Fruit fly (Drosophila melanogaster) whole organism, embryonic: Measurements from ENCODE around the gene CG9799.
A peak's percentile ranks its signal among the peaks of the same experiment; 100 is the strongest.

Source experiments
- Antp ChIP-seq: fragments of 200-800 bp; sonication (Bioruptor generic); optimal IDR thresholded peaks from 3 replicates; lab custom pipeline; 2016; ENCODE audit warnings: missing biosample characterization, missing genetic modification characterization
- Atf-2 ChIP-seq: fragments of 200-800 bp; sonication (Bioruptor generic); optimal IDR thresholded peaks from 2 replicates; lab custom pipeline; 2016; ENCODE audit warnings: missing biosample characterization, missing genetic modification characterization
- Atf3 ChIP-seq: fragments of 200-800 bp; sonication (Bioruptor generic); optimal IDR thresholded peaks from 3 replicates; lab custom pipeline; 2016; ENCODE audit warnings: missing biosample characterization, missing genetic modification characterization
- CG10209 ChIP-seq: fragments of 200-800 bp; sonication (Bioruptor generic); optimal IDR thresholded peaks from 3 replicates; lab custom pipeline; 2017; ENCODE audit warnings: missing biosample characterization, mild to moderate bottlenecking, missing genetic modification characterization, missing genetic modification reagents
- CG11696 ChIP-seq: fragments of 200-800 bp; sonication (Bioruptor generic); IDR thresholded peaks from 2 replicates; pipeline ENCODE4 v1.3.6; 2022; ENCODE audit warnings: missing biosample characterization, missing genetic modification characterization
- CG14667 ChIP-seq: fragments of 200-800 bp; sonication (Bioruptor generic); IDR thresholded peaks from 2 replicates; pipeline ENCODE4 v1.3.6; 2022; ENCODE audit warnings: missing biosample characterization, missing genetic modification characterization
- CG1529 ChIP-seq: fragments of 200-800 bp; sonication (Bioruptor generic); optimal IDR thresholded peaks from 3 replicates; lab custom pipeline; 2018; ENCODE audit warnings: missing biosample characterization, missing genetic modification characterization
- CG15514 ChIP-seq: fragments of 200-800 bp; sonication (Bioruptor generic); optimal IDR thresholded peaks from 3 replicates; lab custom pipeline; 2017; ENCODE audit warnings: missing biosample characterization, missing genetic modification characterization, mild to moderate bottlenecking, moderate library complexity, missing genetic modification reagents
- CG15696 ChIP-seq: fragments of 200-800 bp; sonication (Bioruptor generic); optimal IDR thresholded peaks from 2 replicates; lab custom pipeline; 2019; ENCODE audit warnings: missing biosample characterization, mild to moderate bottlenecking, missing genetic modification characterization, moderate library complexity
- CG1603 ChIP-seq: fragments of 200-800 bp; sonication (Bioruptor generic); optimal IDR thresholded peaks from 2 replicates; lab custom pipeline; 2019; ENCODE audit warnings: missing biosample characterization, mild to moderate bottlenecking, missing genetic modification characterization, moderate library complexity
- CG17328 ChIP-seq: fragments of 200-800 bp; sonication (Bioruptor generic); IDR thresholded peaks from 2 replicates; pipeline ENCODE4 v1.3.6; 2022; ENCODE audit warnings: missing biosample characterization, missing genetic modification characterization
- CG17359 ChIP-seq: fragments of 200-800 bp; sonication (Bioruptor generic); optimal IDR thresholded peaks from 3 replicates; lab custom pipeline; 2018; ENCODE audit warnings: missing biosample characterization, mild to moderate bottlenecking, missing genetic modification characterization, moderate library complexity
- CG2120 ChIP-seq: fragments of 200-800 bp; sonication (Bioruptor generic); optimal IDR thresholded peaks from 3 replicates; lab custom pipeline; 2016; ENCODE audit warnings: missing biosample characterization, missing genetic modification characterization
- CG2712 ChIP-seq: fragments of 200-800 bp; optimal IDR thresholded peaks from 3 replicates; lab custom pipeline; 2019; ENCODE audit warnings: missing biosample characterization, mild to moderate bottlenecking, missing genetic modification characterization, moderate library complexity
- CG3065 ChIP-seq: fragments of 200-800 bp; sonication (Bioruptor generic); optimal IDR thresholded peaks from 2 replicates; lab custom pipeline; 2016; ENCODE audit warnings: missing biosample characterization, missing genetic modification characterization
- CG32772 ChIP-seq: fragments of 200-800 bp; sonication (Bioruptor generic); IDR thresholded peaks from 2 replicates; pipeline ENCODE4 v1.3.6; 2022; ENCODE audit warnings: missing biosample characterization, missing genetic modification characterization
- CG33213 ChIP-seq: fragments of 200-800 bp; sonication (Bioruptor generic); optimal IDR thresholded peaks from 3 replicates; lab custom pipeline; 2016; ENCODE audit warnings: missing biosample characterization, missing genetic modification characterization
- CG3726 ChIP-seq: fragments of 200-800 bp; sonication (Bioruptor generic); IDR thresholded peaks from 3 replicates; pipeline ENCODE4, ENCODE4 v1.3.6; 2022; ENCODE audit warnings: missing biosample characterization, missing genetic modification characterization
- CG5245 ChIP-seq: fragments of 200-800 bp; sonication (Bioruptor generic); optimal IDR thresholded peaks from 3 replicates; lab custom pipeline; 2016; ENCODE audit warnings: missing biosample characterization, missing genetic modification characterization
- CG8359 ChIP-seq: fragments of 200-800 bp; sonication (Bioruptor generic); optimal IDR thresholded peaks from 2 replicates; lab custom pipeline; 2017; ENCODE audit warnings: missing biosample characterization, mild to moderate bottlenecking, missing genetic modification characterization, borderline replicate concordance
- Dad ChIP-seq: fragments of 200-800 bp; sonication (Bioruptor generic); optimal IDR thresholded peaks from 3 replicates; lab custom pipeline; 2016; ENCODE audit warnings: missing biosample characterization, missing genetic modification characterization
- Fer2 ChIP-seq: fragments of 200-800 bp; sonication (Bioruptor generic); optimal IDR thresholded peaks from 2 replicates; lab custom pipeline; 2018; ENCODE audit warnings: missing biosample characterization, mild to moderate bottlenecking, missing genetic modification characterization, moderate library complexity
- Hsf ChIP-seq: fragments of 200-800 bp; sonication (Bioruptor generic); optimal IDR thresholded peaks from 3 replicates; lab custom pipeline; 2016; ENCODE audit warnings: missing biosample characterization, missing genetic modification characterization
- Meics ChIP-seq: fragments of 200-800 bp; sonication (Bioruptor generic); optimal IDR thresholded peaks from 2 replicates; lab custom pipeline; 2017; ENCODE audit warnings: missing biosample characterization, mild to moderate bottlenecking, missing genetic modification characterization
- Myb ChIP-seq: fragments of 200-800 bp; sonication (Bioruptor generic); optimal IDR thresholded peaks from 2 replicates; lab custom pipeline; 2016; ENCODE audit warnings: missing biosample characterization, missing genetic modification characterization
- Side ChIP-seq: fragments of 200-800 bp; sonication (Bioruptor generic); optimal IDR thresholded peaks from 2 replicates; lab custom pipeline; 2016; ENCODE audit warnings: missing biosample characterization, missing genetic modification characterization
- Spps ChIP-seq: fragments of 200-800 bp; sonication (Bioruptor generic); optimal IDR thresholded peaks from 2 replicates; lab custom pipeline; 2018; ENCODE audit warnings: missing biosample characterization, mild to moderate bottlenecking, missing genetic modification characterization
- Taf1 ChIP-seq: fragments of 200-800 bp; sonication (Bioruptor generic); IDR thresholded peaks from 2 replicates; pipeline ENCODE4 v1.3.6; 2022; ENCODE audit warnings: missing biosample characterization, missing genetic modification characterization
- ac ChIP-seq: fragments of 200-800 bp; sonication (Bioruptor generic); optimal IDR thresholded peaks from 3 replicates; lab custom pipeline; 2017; ENCODE audit warnings: missing biosample characterization, mild to moderate bottlenecking, missing genetic modification characterization
- bsh ChIP-seq, 2 experiments: fragments of 200-800 bp; sonication (Bioruptor generic); optimal IDR thresholded peaks; 2 replicates each; lab custom pipeline; 2017 to 2018; ENCODE audit warnings: mild to moderate bottlenecking in 2 of 2, missing biosample characterization in 2 of 2, missing genetic modification characterization in 2 of 2, moderate library complexity in 1 of 2
- cwo ChIP-seq: fragments of 200-800 bp; sonication (Bioruptor generic); optimal IDR thresholded peaks from 3 replicates; lab custom pipeline; 2017; ENCODE audit warnings: missing biosample characterization, missing genetic modification characterization, mild to moderate bottlenecking, moderate library complexity, missing genetic modification reagents
- da ChIP-seq: fragments of 200-800 bp; sonication (Bioruptor generic); optimal IDR thresholded peaks from 2 replicates; lab custom pipeline; 2016; ENCODE audit warnings: missing biosample characterization, missing genetic modification characterization
- dpn ChIP-seq, 2 experiments: fragments of 200-800 bp; sonication (Bioruptor generic); optimal IDR thresholded peaks; 3 replicates each; lab custom pipeline; 2016; ENCODE audit warnings: missing biosample characterization in 2 of 2, missing genetic modification characterization in 2 of 2
- en ChIP-seq: fragments of 200-800 bp; sonication (Bioruptor generic); optimal IDR thresholded peaks from 2 replicates; lab custom pipeline; 2016; ENCODE audit warnings: missing biosample characterization, missing genetic modification characterization
- exex ChIP-seq: fragments of 200-800 bp; sonication (Bioruptor generic); optimal IDR thresholded peaks from 4 replicates; lab custom pipeline; 2018; ENCODE audit warnings: missing biosample characterization, mild to moderate bottlenecking, missing genetic modification characterization, moderate library complexity
- fd64A ChIP-seq: fragments of 200-800 bp; sonication (Bioruptor generic); optimal IDR thresholded peaks from 3 replicates; lab custom pipeline; 2018; ENCODE audit warnings: missing biosample characterization, mild to moderate bottlenecking, missing genetic modification characterization
- her ChIP-seq: fragments of 200-800 bp; sonication (Bioruptor generic); optimal IDR thresholded peaks from 2 replicates; lab custom pipeline; 2016; ENCODE audit warnings: missing biosample characterization, missing genetic modification characterization
- mld ChIP-seq: fragments of 200-800 bp; sonication (Bioruptor generic); IDR thresholded peaks from 3 replicates; pipeline ENCODE4 v1.3.6; 2022; ENCODE audit warnings: missing biosample characterization, missing genetic modification characterization; ENCODE audit not compliant: partially characterized antibody
- odd ChIP-seq: fragments of 200-800 bp; sonication (Bioruptor generic); optimal IDR thresholded peaks from 2 replicates; lab custom pipeline; 2017; ENCODE audit warnings: missing biosample characterization, mild to moderate bottlenecking, missing genetic modification characterization
- otp ChIP-seq: fragments of 200-800 bp; sonication (Bioruptor generic); IDR thresholded peaks from 3 replicates; pipeline ENCODE4, ENCODE4 v1.3.6; 2022; ENCODE audit warnings: missing biosample characterization, missing genetic modification characterization
- peb ChIP-seq: fragments of 200-800 bp; sonication (Bioruptor generic); IDR thresholded peaks from 2 replicates; pipeline ENCODE4 v1.3.6; 2022; ENCODE audit warnings: missing biosample characterization, missing genetic modification characterization
- ranshi ChIP-seq: fragments of 200-800 bp; sonication (Bioruptor generic); IDR thresholded peaks from 2 replicates; pipeline ENCODE4 v1.3.6; 2022; ENCODE audit warnings: missing biosample characterization, missing genetic modification characterization
- rib ChIP-seq: fragments of 200-800 bp; sonication (Bioruptor generic); IDR thresholded peaks from 2 replicates; pipeline ENCODE4 v1.3.6; 2022; ENCODE audit warnings: missing biosample characterization, missing genetic modification characterization
- run ChIP-seq: fragments of 200-800 bp; sonication (Bioruptor generic); optimal IDR thresholded peaks from 3 replicates; lab custom pipeline; 2018; ENCODE audit warnings: missing biosample characterization, mild to moderate bottlenecking, missing genetic modification characterization
- sqz ChIP-seq: fragments of 200-800 bp; sonication (Bioruptor generic); optimal IDR thresholded peaks from 3 replicates; lab custom pipeline; 2018; ENCODE audit warnings: missing biosample characterization, mild to moderate bottlenecking, missing genetic modification characterization
- sr ChIP-seq: fragments of 200-800 bp; sonication (Bioruptor generic); IDR thresholded peaks from 3 replicates; pipeline ENCODE4 v1.3.6; 2022; ENCODE audit warnings: missing biosample characterization, missing genetic modification characterization
- stwl ChIP-seq: fragments of 200-800 bp; sonication (Bioruptor generic); optimal IDR thresholded peaks from 3 replicates; lab custom pipeline; 2018; ENCODE audit warnings: missing biosample characterization, mild to moderate bottlenecking, missing genetic modification characterization, moderate library complexity
- tap ChIP-seq: fragments of 200-800 bp; optimal IDR thresholded peaks from 3 replicates; lab custom pipeline; 2019; ENCODE audit warnings: missing biosample characterization, mild to moderate bottlenecking, missing genetic modification characterization, moderate library complexity
- ttk ChIP-seq: fragments of 200-800 bp; sonication (Bioruptor generic); IDR thresholded peaks from 2 replicates; pipeline ENCODE4 v2.1.2; 2022; ENCODE audit warnings: missing biosample characterization, missing genetic modification characterization
- vfl ChIP-seq: fragments of 200-800 bp; sonication (Bioruptor generic); optimal IDR thresholded peaks from 2 replicates; lab custom pipeline; 2016; ENCODE audit warnings: missing biosample characterization, missing genetic modification characterization

CG9799 gene

DNA sequence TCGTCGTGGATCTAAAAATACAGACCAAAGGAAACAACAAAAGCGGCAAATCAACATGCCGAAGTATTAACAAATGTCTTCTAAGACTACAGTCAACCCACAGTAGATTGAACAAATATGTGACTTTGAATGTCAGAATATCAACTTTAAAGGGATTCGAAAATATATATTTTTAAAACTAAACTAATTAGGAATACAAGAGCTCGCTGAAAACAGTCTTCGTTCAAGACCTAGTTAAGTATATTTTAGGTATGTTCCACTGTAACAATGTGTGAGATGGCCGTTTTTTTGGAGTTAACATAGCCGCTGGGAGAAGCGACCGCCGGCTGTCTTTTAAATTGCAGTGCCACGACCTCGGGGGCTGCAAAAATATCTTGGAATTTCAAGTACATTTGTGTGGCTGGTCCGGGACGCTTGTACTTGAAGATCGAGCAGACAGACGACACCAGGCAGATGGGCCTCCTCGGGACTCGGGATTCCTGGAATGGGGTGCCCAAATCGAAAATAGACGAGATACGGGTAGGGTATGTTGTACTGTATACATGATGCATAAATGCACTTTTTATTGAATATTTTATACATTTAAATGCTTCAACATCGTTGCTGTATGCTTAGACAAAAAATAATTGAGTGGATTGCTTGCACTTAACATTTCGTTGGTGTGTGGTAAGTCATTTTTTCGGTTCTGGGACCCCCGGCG is 40.0 kb upstream of the CG9799 start (continued):
- TF ChIP-seq CG5245 (peak; percentile 61), cwo (GFP tag; lab: Kevin White, UChicago) (peak; percentile 42), vfl (GFP tag; lab: Kevin White, UChicago) (no peak), da (GFP tag; lab: Kevin White, UChicago) (no peak), Atf-2 (GFP tag; lab: Kevin White, UChicago) (peak; percentile 35), fd64A (GFP tag; lab: Kevin White, UChicago) (no peak), CG1529 (GFP tag; lab: Kevin White, UChicago) (peak; percentile 38), Antp (GFP tag; lab: Kevin White, UChicago) (peak; percentile 36), CG15696 (tag; lab: Kevin White, UChicago) (peak; percentile 78), Spps (tag; lab: Kevin White, UChicago) (peak; percentile 43), odd (peak; percentile 56), en (peak; percentile 48), CG11696 (peak; percentile 61; the same call in 1 of the 2 replicates), CG33213 (peak; percentile 19), rib (no peak), tap (peak; percentile 71), CG8359 (peak; percentile 62), Taf1 (GFP tag; lab: Robert Waterston, UW) (0 out of 2 replicates have a peak, but pooled peaks have one; percentile 35), Dad (peak; percentile 27), CG14667 (GFP tag; lab: Robert Waterston, UW) (no peak; the same call in 1 of the 2 replicates), ranshi (GFP tag; lab: Robert Waterston, UW) (peak; percentile 64; the same call in 1 of the 2 replicates), Atf3 (GFP tag; lab: Kevin White, UChicago) (peak; percentile 32), CG17328 (GFP tag; lab: Robert Waterston, UW) (peak; percentile 71), CG2712 (tag; lab: Kevin White, UChicago) (peak; percentile 79), CG3726 (no peak), ac (GFP tag; lab: Kevin White, UChicago) (peak; percentile 47), Meics (peak; percentile 56), stwl (no peak), otp (GFP tag; lab: Robert Waterston, UW) (peak; percentile 71; the same call in 1 of the 3 replicates), peb (no peak), run (tag; lab: Kevin White, UChicago) (peak; percentile 37), CG1603 (tag; lab: Kevin White, UChicago) (peak; percentile 69), exex (tag; lab: Kevin White, UChicago) (no peak), ttk (GFP tag; lab: Robert Waterston, UW) (peak; percentile 69), Hsf (peak; percentile 65), dpn (GFP tag; optimal IDR thresholded peaks at IDR 0.05; lab: Kevin White, UChicago) (peak; percentile 55 to 73), mld (GFP tag; lab: Robert Waterston, UW) (no peak), Fer2 (tag; lab: Kevin White, UChicago) (no peak), bsh (GFP tag; optimal IDR thresholded peaks at IDR 0.05; lab: Kevin White, UChicago) (peak; percentile 60 to 82), CG2120 (GFP tag; lab: Kevin White, UChicago) (peak; percentile 51), sqz (GFP tag; lab: Kevin White, UChicago) (peak; percentile 4), CG15514 (GFP tag; lab: Kevin White, UChicago) (peak; percentile 19), Myb (GFP tag; lab: Kevin White, UChicago) (peak; percentile 19), CG3065 (GFP tag; lab: Kevin White, UChicago) (no peak), her (GFP tag; lab: Kevin White, UChicago) (no peak), CG17359 (tag; lab: Kevin White, UChicago) (peak; percentile 79), Side (GFP tag; lab: Kevin White, UChicago) (peak; percentile 46), sr (no peak), CG10209 (GFP tag; lab: Kevin White, UChicago) (peak; percentile 51), CG32772 (GFP tag; lab: Robert Waterston, UW) (peak; percentile 59; the same call in 1 of the 2 replicates)
